Worm (Caenorhabditis elegans) whole organism, L4 larva: ENCODE data around the gene K07C11.10.

Experiments
- hlh-11 ChIP-seq: fragments of 200-800 bp; sonication (Bioruptor generic); optimal IDR thresholded peaks from 2 replicates; lab custom pipeline; 2018; ENCODE audit warnings: mild to moderate bottlenecking, missing genetic modification characterization, missing compliant biosample characterization
- jun-1 ChIP-seq: fragments of 150-350 bp; optimal IDR thresholded peaks from 2 replicates; lab custom pipeline; 2014; ENCODE audit warnings: missing biosample characterization, missing genetic modification reagents, missing genetic modification characterization

ce11 chrV:8254973-8255372 lies 28.3 kb upstream of the K07C11.10 start:
- TF ChIP-seq hlh-11 (tag; lab: Kevin White, UChicago): no peak
- no peak for TF ChIP-seq jun-1 (tag; lab: Kevin White, UChicago)
